Worm (Caenorhabditis elegans): ENCODE results near the gene Y57A10A.31.

Gene Y57A10A.31

DNA sequence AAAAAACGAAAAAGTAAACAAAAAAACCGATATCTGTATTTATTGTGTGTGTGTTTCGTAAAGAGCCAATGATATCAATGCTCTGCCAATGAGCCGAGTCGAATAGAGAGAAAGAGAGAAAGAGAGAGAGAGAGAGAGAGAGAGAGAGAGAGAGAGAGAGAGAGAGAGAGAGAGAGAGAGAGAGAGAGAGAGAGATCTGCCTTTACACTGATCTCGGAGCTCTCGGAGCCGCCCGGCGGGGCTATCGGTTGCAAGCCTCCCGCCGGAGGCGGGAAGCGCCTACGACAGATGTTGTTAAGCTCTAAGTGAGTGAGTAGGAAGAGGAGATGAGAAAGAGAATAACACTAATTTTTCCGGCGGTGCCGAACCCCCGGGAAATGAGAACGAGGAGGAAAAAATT is 20.3 kb upstream of the Y57A10A.31 start:
- TF ChIP-seq aly-1 (tag; optimal IDR thresholded peaks at IDR 0.05) (no peak), sea-1 (GFP tag; conservative IDR thresholded peaks at IDR 0.05) (no peak), hnd-1 (tag; optimal IDR thresholded peaks at IDR 0.05) (no peak), ets-7 (tag; optimal IDR thresholded peaks at IDR 0.05) (no peak), hmbx-1 (tag; optimal IDR thresholded peaks at IDR 0.05) (no peak), flt-1 (GFP tag; IDR thresholded peaks at IDR 0.05) (no peak), ceh-36 (tag; optimal IDR thresholded peaks at IDR 0.05) (no peak), ama-1 (optimal IDR thresholded peaks at IDR 0.05) (no peak), B0310.2 (tag; optimal IDR thresholded peaks at IDR 0.05) (no peak), pes-1 (GFP tag; IDR thresholded peaks at IDR 0.05) (no peak), hmg-4 (GFP tag; optimal IDR thresholded peaks at IDR 0.05) (no peak), tbx-37 (GFP tag; conservative IDR thresholded peaks at IDR 0.05) (no peak), tbx-11 (GFP tag; IDR thresholded peaks at IDR 0.05) (no peak), ceh-13 (GFP tag; optimal IDR thresholded peaks at IDR 0.05) (no peak)

DNA sequence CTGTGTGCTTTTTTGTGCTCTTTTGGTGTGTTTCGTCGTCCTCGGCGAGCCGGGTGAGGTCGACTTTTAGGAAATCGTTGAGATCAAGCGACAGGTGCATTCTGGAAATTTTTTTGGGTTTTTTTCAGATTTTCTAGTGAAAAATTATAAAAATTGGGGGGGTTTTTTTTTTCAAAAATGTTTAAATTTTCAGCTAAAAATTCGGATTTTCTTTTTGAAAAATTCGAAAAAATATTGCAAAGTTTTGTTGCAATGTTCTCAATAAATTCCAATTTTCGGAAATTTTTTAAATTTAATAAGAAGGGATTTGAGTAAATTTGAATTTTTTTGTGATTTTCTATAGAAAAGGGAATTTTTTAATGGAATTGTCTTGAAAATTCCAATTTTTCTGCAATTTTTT is 14.2 kb upstream of the Y57A10A.31 start, which contains the start of gene Y57A10A.27:
Gene Y57A10A.27, minus strand, starts transcription at position 101 of the 400 bp plus-strand sequence.
- TF ChIP-seq hmbx-1 (tag; optimal IDR thresholded peaks at IDR 0.05) (no peak), ceh-36 (tag; optimal IDR thresholded peaks at IDR 0.05) (no peak), ama-1 (optimal IDR thresholded peaks at IDR 0.05) (no peak), hnd-1 (tag; optimal IDR thresholded peaks at IDR 0.05) (no peak), scrt-1 (GFP tag; IDR thresholded peaks at IDR 0.05) (no peak), sea-1 (GFP tag; conservative IDR thresholded peaks at IDR 0.05) (no peak), hmg-4 (GFP tag; optimal IDR thresholded peaks at IDR 0.05) (no peak), tra-4 (tag; optimal IDR thresholded peaks at IDR 0.05) (no peak), ets-7 (tag; optimal IDR thresholded peaks at IDR 0.05) (no peak), tbx-11 (GFP tag; IDR thresholded peaks at IDR 0.05) (no peak), tbx-37 (GFP tag; conservative IDR thresholded peaks at IDR 0.05) (no peak), B0310.2 (tag; optimal IDR thresholded peaks at IDR 0.05) (no peak), pes-1 (GFP tag; IDR thresholded peaks at IDR 0.05) (no peak)

DNA sequence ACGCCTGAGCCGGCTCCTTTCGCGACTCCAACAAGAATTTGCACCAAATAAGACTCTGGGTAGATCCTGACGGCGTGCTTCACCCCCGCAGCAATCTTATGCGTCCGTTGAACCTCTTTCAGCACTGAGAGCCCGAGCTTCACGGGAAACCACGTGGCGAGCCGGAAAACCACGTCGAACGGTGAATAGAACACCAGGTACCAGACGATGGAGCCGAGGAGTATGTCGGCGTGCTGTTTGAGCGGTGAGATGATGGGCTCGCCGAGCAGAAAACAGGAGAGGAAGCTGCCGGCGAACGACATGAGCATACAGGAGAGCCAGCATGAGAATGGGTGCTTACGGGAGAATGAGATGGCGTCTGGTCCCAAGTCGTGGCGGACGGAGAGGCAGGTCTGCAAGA is 10.6 kb upstream of the Y57A10A.31 start:
- TF ChIP-seq B0310.2 (tag; optimal IDR thresholded peaks at IDR 0.05) (no peak), hmg-4 (GFP tag; optimal IDR thresholded peaks at IDR 0.05) (peak; percentile 9)

DNA sequence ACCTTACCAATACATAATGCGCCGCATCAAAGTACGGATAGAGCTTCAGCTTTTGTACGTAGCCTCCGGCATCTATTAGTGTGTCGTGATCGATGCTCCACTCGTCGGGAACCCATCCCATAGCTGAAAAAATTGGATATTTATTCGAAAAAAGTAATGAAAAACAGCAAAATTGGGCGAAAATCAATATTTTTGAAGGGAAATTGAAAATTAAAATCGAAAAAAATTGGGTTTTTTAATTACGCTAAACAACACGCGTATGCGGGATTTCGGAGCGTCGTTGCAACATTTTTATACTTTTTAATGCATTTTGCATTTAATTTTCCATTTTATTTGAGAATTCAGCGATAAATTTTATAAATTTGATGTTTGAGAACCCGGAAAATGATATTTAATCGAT is 9.9 kb upstream of the Y57A10A.31 start, which contains the start of the genes tric-1B.2 and Y57A10A.29:
Gene tric-1B.2, minus strand, starts transcription at position 129 of the 400 bp plus-strand sequence.
Gene Y57A10A.29, plus strand, starts transcription at position 303 of the 400 bp plus-strand sequence.
- TF ChIP-seq ceh-36 (tag; optimal IDR thresholded peaks at IDR 0.05) (no peak), ets-7 (tag; optimal IDR thresholded peaks at IDR 0.05) (no peak), aly-1 (tag; optimal IDR thresholded peaks at IDR 0.05) (no peak), hnd-1 (tag; optimal IDR thresholded peaks at IDR 0.05) (no peak), tbx-37 (GFP tag; conservative IDR thresholded peaks at IDR 0.05) (no peak), ceh-13 (GFP tag; optimal IDR thresholded peaks at IDR 0.05) (no peak), F13C5.2 (tag; optimal IDR thresholded peaks at IDR 0.05) (no peak), flt-1 (GFP tag; IDR thresholded peaks at IDR 0.05) (no peak), tra-4 (tag; optimal IDR thresholded peaks at IDR 0.05) (no peak), B0310.2 (tag; optimal IDR thresholded peaks at IDR 0.05) (no peak), hmbx-1 (tag; optimal IDR thresholded peaks at IDR 0.05) (no peak), tbx-11 (GFP tag; IDR thresholded peaks at IDR 0.05) (no peak), scrt-1 (GFP tag; IDR thresholded peaks at IDR 0.05) (no peak), pes-1 (GFP tag; IDR thresholded peaks at IDR 0.05) (no peak), hmg-4 (GFP tag; optimal IDR thresholded peaks at IDR 0.05) (no peak), ama-1 (optimal IDR thresholded peaks at IDR 0.05) (no peak), sea-1 (GFP tag; conservative IDR thresholded peaks at IDR 0.05) (no peak)

DNA sequence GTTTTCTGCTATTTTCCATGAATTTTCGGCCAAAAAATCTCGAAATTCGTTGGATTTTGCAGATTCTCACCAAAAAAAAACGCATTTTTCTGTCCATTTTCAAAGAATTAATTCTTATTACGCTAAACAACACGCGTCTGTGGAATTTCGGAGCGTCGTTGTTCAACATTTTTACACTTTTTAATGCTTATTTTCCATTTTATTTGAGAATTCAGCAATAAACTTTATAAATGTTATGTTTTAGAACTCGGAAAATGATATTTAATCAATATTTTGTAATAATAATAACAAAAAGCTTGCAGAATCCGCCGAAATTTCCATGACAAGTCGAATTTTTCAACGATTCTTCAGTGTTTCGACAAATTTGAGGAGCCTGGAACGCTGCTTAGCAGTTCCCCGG is 8.8 kb upstream of the Y57A10A.31 start, which contains the start of gene ife-5:
Gene ife-5, plus strand, starts transcription at position 301 of the 400 bp plus-strand sequence.
- TF ChIP-seq B0310.2 (tag; optimal IDR thresholded peaks at IDR 0.05) (no peak), ets-7 (tag; optimal IDR thresholded peaks at IDR 0.05) (no peak), ceh-13 (GFP tag; optimal IDR thresholded peaks at IDR 0.05) (no peak), tbx-37 (GFP tag; conservative IDR thresholded peaks at IDR 0.05) (no peak), ceh-36 (tag; optimal IDR thresholded peaks at IDR 0.05) (no peak), ama-1 (optimal IDR thresholded peaks at IDR 0.05) (no peak), pes-1 (GFP tag; IDR thresholded peaks at IDR 0.05) (no peak), F13C5.2 (tag; optimal IDR thresholded peaks at IDR 0.05) (no peak)

DNA sequence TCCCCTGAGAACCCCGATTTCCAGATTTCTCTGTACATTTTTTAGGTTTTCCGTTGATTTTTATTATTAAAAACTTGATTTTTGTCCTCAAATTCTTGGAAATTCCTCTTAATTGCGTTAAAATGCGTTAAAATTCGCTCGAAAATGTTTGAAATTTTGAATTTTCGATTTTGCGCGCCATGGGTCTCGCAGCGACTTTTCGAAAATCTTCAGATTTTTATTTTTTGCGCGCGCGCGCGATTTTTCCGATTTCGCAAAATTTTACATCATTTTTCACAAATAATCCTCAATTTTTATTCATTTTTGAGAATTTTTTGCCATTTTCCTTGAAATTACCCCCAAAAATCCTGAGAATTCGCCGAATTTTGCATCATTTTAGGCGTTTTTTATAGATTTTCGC is 5.1 kb upstream of the Y57A10A.31 start:
- TF ChIP-seq ceh-13 (GFP tag; optimal IDR thresholded peaks at IDR 0.05): no peak
- no peak for TF ChIP-seq flt-1 (GFP tag; IDR thresholded peaks at IDR 0.05)
- TF ChIP-seq B0310.2 (tag; optimal IDR thresholded peaks at IDR 0.05): no peak
- TF ChIP-seq F13C5.2 (tag; optimal IDR thresholded peaks at IDR 0.05): no peak
- no peak for TF ChIP-seq hmg-4 (GFP tag; optimal IDR thresholded peaks at IDR 0.05)
- TF ChIP-seq ama-1 (optimal IDR thresholded peaks at IDR 0.05): no peak
- TF ChIP-seq ceh-36 (tag; optimal IDR thresholded peaks at IDR 0.05): no peak
- no peak for TF ChIP-seq tbx-37 (GFP tag; conservative IDR thresholded peaks at IDR 0.05)
- no peak for TF ChIP-seq hnd-1 (tag; optimal IDR thresholded peaks at IDR 0.05)
- no peak for TF ChIP-seq sea-1 (GFP tag; conservative IDR thresholded peaks at IDR 0.05)
- no peak for TF ChIP-seq tra-4 (tag; optimal IDR thresholded peaks at IDR 0.05)

DNA sequence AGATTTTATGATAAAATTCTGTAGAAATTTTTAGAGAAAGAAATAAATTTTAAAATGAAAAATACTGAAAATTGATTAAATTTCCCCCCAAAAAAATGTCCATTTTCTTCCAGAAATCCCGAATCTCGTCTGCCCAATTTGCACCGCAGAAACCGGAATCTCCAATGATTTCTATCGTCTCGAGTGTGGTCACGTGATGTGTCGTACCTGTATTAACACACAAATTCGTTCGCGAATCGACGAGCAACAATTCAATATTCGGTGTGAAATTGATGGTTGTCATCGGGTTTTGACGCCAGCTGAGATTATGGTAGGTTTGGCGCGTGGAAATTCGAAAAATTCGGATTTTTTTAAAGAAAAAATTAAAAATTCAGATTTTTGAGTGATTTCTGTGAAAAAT is 7.4 kb downstream of the Y57A10A.31 start:
- no peak for TF ChIP-seq sea-1 (GFP tag; conservative IDR thresholded peaks at IDR 0.05)
- no peak for TF ChIP-seq hmg-4 (GFP tag; optimal IDR thresholded peaks at IDR 0.05)
- no peak for TF ChIP-seq ets-7 (tag; optimal IDR thresholded peaks at IDR 0.05)
- TF ChIP-seq B0310.2 (tag; optimal IDR thresholded peaks at IDR 0.05): no peak
- no peak for TF ChIP-seq F13C5.2 (tag; optimal IDR thresholded peaks at IDR 0.05)
- TF ChIP-seq hmbx-1 (tag; optimal IDR thresholded peaks at IDR 0.05): no peak
- no peak for TF ChIP-seq tbx-11 (GFP tag; IDR thresholded peaks at IDR 0.05)
- TF ChIP-seq aly-1 (tag; optimal IDR thresholded peaks at IDR 0.05): no peak
- TF ChIP-seq tbx-37 (GFP tag; conservative IDR thresholded peaks at IDR 0.05): no peak
- TF ChIP-seq scrt-1 (GFP tag; IDR thresholded peaks at IDR 0.05): no peak
- no peak for TF ChIP-seq hnd-1 (tag; optimal IDR thresholded peaks at IDR 0.05)
- TF ChIP-seq ceh-13 (GFP tag; optimal IDR thresholded peaks at IDR 0.05): no peak
- no peak for TF ChIP-seq ama-1 (optimal IDR thresholded peaks at IDR 0.05)
- no peak for TF ChIP-seq pes-1 (GFP tag; IDR thresholded peaks at IDR 0.05)
- TF ChIP-seq ceh-36 (tag; optimal IDR thresholded peaks at IDR 0.05): no peak

Data from whole organism, early embryonic.